Worm (Caenorhabditis elegans): ENCODE measurements around the gene Y71H2B.5.

Gene Y71H2B.5

DNA sequence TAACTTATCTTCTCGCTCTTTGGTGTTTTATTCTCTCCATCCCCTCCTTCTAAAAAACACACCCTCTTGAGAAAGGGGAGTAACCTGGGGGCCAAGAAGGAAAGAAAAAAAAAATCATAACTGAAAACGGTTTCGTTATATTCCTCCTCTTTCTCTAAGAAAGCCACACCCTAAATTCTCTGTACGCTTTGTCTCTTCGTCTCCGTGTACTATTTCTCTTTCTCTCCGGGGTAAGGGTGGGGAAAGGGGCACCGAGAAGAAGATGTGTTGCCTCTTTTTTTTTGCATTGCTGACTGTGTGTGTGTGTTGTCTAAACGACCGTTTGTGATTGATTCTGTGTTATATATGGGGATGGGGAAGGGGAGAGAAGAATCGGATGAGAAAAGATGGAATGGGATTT lies 48.4 kb downstream of the Y71H2B.5 start:
- TF ChIP-seq sma-3 (GFP tag; optimal IDR thresholded peaks at IDR 0.05) (peak; percentile 32), nhr-23 (tag; optimal IDR thresholded peaks at IDR 0.05) (no peak), fos-1 (tag; optimal IDR thresholded peaks at IDR 0.05) (peak; percentile 20), nhr-21 (tag; optimal IDR thresholded peaks at IDR 0.05) (peak; percentile 14)

DNA sequence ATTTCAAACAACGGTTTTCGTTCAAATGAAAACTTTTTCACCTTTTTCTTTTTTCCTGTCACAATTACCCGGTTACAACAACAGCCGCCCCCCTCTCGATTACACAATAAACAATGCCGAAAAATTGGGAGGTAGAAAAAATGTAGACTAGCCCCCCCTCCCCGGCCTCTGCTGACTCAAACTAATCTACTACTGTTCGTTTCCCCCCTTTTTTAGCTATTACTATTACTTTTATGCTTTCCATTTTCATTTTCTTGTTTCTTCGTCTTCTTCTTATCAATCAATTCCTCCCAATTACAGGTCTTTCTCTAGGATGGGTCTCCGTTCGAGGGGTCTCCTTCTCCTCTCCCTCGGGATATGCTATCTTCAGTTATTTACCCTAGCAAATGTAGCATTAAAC lies 50.0 kb downstream of the Y71H2B.5 start, which contains the start of gene let-805:
Gene let-805 (plus strand): TSS at position 301 of the 400 bp plus-strand sequence.
- TF ChIP-seq lsy-2 (tag; optimal IDR thresholded peaks at IDR 0.05) (no peak), peb-1 (tag; optimal IDR thresholded peaks at IDR 0.05) (no peak), nhr-237 (tag; optimal IDR thresholded peaks at IDR 0.05) (no peak), unc-55 (GFP tag; optimal IDR thresholded peaks at IDR 0.05) (no peak)

Data from whole organism, L2 larva.